Worm (Caenorhabditis elegans): Measurements from ENCODE around the gene ptp-2.

ptp-2 gene

DNA sequence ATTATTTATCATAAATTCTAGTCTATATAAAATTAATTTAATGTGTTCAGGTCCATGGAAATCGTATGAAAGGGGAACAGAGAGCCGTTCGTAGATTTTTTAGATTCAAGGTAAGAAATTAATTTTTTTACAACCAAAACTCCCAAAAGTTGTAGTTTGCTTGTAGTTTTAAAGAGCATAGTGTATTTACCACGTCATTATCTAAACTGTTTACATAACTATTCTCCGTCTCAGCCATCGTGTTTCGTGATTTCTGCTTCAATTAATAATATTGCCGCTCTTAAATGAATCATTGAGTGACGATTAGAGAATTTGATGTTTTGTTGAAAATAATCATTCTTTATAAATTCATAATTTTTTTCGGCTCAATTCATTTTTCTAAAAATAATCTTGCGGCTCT, 7.2 kb upstream of the ptp-2 start, which contains the start of gene cgt-3:
Gene cgt-3, plus strand, starts transcription at position 51 of the 400 bp plus-strand sequence.
- TF ChIP-seq nhr-76 (tag; optimal IDR thresholded peaks at IDR 0.05): no peak
- TF ChIP-seq nfya-1 (tag; optimal IDR thresholded peaks at IDR 0.05; ENCODE audit: insufficient read depth): no peak
- TF ChIP-seq pqm-1 (tag; optimal IDR thresholded peaks at IDR 0.05): peak; percentile 58
- TF ChIP-seq egl-5 (tag; optimal IDR thresholded peaks at IDR 0.05): no peak
- no peak for TF ChIP-seq ztf-11 (tag; optimal IDR thresholded peaks at IDR 0.05)
- TF ChIP-seq lsy-12 (tag; optimal IDR thresholded peaks at IDR 0.05): no peak
- TF ChIP-seq R02D3.7 (tag; optimal IDR thresholded peaks at IDR 0.05): no peak
- TF ChIP-seq egl-27 (tag; optimal IDR thresholded peaks at IDR 0.05): no peak
- TF ChIP-seq nhr-77 (tag; optimal IDR thresholded peaks at IDR 0.05): no peak
- peak; percentile 71 for TF ChIP-seq pha-4 (tag; optimal IDR thresholded peaks at IDR 0.05)
- no peak for TF ChIP-seq elt-3 (tag; optimal IDR thresholded peaks at IDR 0.05)

- TF ChIP-seq skn-1 (tag; optimal IDR thresholded peaks at IDR 0.05) (peak; percentile 47), nhr-67 (tag; optimal IDR thresholded peaks at IDR 0.05) (no peak), pha-4 (tag; optimal IDR thresholded peaks at IDR 0.05) (peak; percentile 94), fkh-2 (tag; optimal IDR thresholded peaks at IDR 0.05) (no peak), egl-27 (tag; optimal IDR thresholded peaks at IDR 0.05) (no peak), elt-2 (tag; optimal IDR thresholded peaks at IDR 0.05) (peak; percentile 94), jun-1 (tag; optimal IDR thresholded peaks at IDR 0.05) (peak; percentile 41), nhr-237 (tag; optimal IDR thresholded peaks at IDR 0.05) (no peak), pqm-1 (tag; optimal IDR thresholded peaks at IDR 0.05) (peak; percentile 96), ama-1 (optimal IDR thresholded peaks at IDR 0.05) (no peak), nhr-23 (tag; optimal IDR thresholded peaks at IDR 0.05) (no peak)
Observed at ce11 chrII:5911939-5912523, 6.4 kb upstream of the ptp-2 start.

DNA sequence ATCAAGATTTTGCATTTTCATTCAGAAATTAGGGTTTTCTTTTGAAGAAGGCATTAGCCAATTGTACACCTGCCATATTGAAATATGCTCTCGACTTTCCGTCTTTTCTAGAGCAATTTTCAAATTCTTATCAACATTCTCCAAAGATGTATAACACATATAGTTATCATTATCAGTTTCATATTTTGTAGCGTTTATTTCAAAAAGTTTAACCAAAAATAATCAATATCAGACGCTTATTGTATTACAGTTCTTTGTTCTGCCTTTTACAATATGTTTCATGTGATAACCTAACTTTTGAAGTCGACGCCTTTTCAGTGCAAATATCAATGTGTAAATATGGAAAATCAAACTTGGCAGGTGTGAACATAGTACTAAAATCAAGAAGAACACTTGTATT, 4.5 kb upstream of the ptp-2 start:
- TF ChIP-seq nhr-28 (tag; optimal IDR thresholded peaks at IDR 0.05) (no peak), ceh-28 (tag; optimal IDR thresholded peaks at IDR 0.05) (no peak), egl-5 (tag; optimal IDR thresholded peaks at IDR 0.05) (no peak), lin-15B (tag; optimal IDR thresholded peaks at IDR 0.05) (no peak), pha-4 (tag; optimal IDR thresholded peaks at IDR 0.05) (peak; percentile 42), elt-2 (tag; optimal IDR thresholded peaks at IDR 0.05) (peak; percentile 77), elt-3 (tag; optimal IDR thresholded peaks at IDR 0.05) (no peak), elt-1 (tag; optimal IDR thresholded peaks at IDR 0.05) (no peak), nhr-76 (tag; optimal IDR thresholded peaks at IDR 0.05) (no peak), ztf-11 (tag; optimal IDR thresholded peaks at IDR 0.05) (no peak), mdl-1 (tag; optimal IDR thresholded peaks at IDR 0.05) (no peak), tbx-2 (tag; optimal IDR thresholded peaks at IDR 0.05) (no peak), skn-1 (tag; optimal IDR thresholded peaks at IDR 0.05) (no peak), ama-1 (optimal IDR thresholded peaks at IDR 0.05) (no peak), snpc-4 (tag; optimal IDR thresholded peaks at IDR 0.05) (no peak), nhr-77 (tag; optimal IDR thresholded peaks at IDR 0.05) (no peak), jun-1 (tag; optimal IDR thresholded peaks at IDR 0.05) (no peak), pqm-1 (tag; optimal IDR thresholded peaks at IDR 0.05) (peak; percentile 80), fkh-10 (GFP tag; optimal IDR thresholded peaks at IDR 0.05) (no peak)

- TF ChIP-seq elt-2 (tag; optimal IDR thresholded peaks at IDR 0.05): peak; percentile 26
- TF ChIP-seq snpc-4 (tag; optimal IDR thresholded peaks at IDR 0.05): no peak
Observed at ce11 chrII:5917010-5917472, 1.4 kb upstream of the ptp-2 start, which contains the start of gene frh-1. Gene frh-1, plus strand, starts transcription at chrII:5917422.

DNA sequence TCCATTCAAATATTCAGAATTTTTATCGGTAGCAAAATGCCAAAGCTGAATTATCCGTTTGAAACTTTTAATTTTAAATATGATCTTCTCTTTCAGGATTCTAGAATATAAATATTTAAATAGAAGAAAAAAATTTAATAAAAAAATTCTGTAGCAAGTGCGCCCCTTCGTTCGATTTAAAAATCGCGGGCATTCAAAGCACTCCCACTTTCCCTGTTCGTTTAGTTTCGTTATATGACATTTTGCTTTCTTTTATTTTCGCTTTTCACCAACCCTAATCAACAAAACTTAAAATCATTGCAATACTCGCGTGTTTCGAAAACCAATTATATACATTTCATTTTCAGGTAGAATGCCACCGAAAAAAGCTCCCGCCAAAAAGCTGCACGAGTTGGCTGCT, 3.2 kb downstream of the ptp-2 start, which contains the start of gene vrk-1:
Gene vrk-1, plus strand, starts transcription at position 348 of the 400 bp plus-strand sequence.
- TF ChIP-seq nhr-23 (tag; optimal IDR thresholded peaks at IDR 0.05) (no peak), ceh-9 (tag; optimal IDR thresholded peaks at IDR 0.05) (no peak), mml-1 (tag; optimal IDR thresholded peaks at IDR 0.05) (no peak), mdl-1 (tag; optimal IDR thresholded peaks at IDR 0.05) (no peak), ztf-11 (tag; optimal IDR thresholded peaks at IDR 0.05) (no peak), nhr-237 (tag; optimal IDR thresholded peaks at IDR 0.05) (no peak), elt-3 (tag; optimal IDR thresholded peaks at IDR 0.05) (no peak), ama-1 (optimal IDR thresholded peaks at IDR 0.05) (no peak), fkh-2 (tag; optimal IDR thresholded peaks at IDR 0.05) (no peak), sea-2 (GFP tag; optimal IDR thresholded peaks at IDR 0.05) (no peak), jun-1 (tag; optimal IDR thresholded peaks at IDR 0.05) (no peak), ZK546.5 (tag; optimal IDR thresholded peaks at IDR 0.05) (no peak), tbx-2 (tag; optimal IDR thresholded peaks at IDR 0.05) (no peak), R02D3.7 (tag; optimal IDR thresholded peaks at IDR 0.05) (no peak), unc-62 (GFP tag; optimal IDR thresholded peaks at IDR 0.05) (no peak), unc-39 (tag; optimal IDR thresholded peaks at IDR 0.05) (no peak), ztf-4 (tag; optimal IDR thresholded peaks at IDR 0.05) (no peak), zag-1 (tag; optimal IDR thresholded peaks at IDR 0.05) (no peak), pqm-1 (tag; optimal IDR thresholded peaks at IDR 0.05) (no peak), elt-2 (tag; optimal IDR thresholded peaks at IDR 0.05) (no peak)

Measured in whole organism, L3 larva.